Worm (Caenorhabditis elegans) whole organism, mixed stage, embryonic: ENCODE data around the gene fkh-7.
A peak's percentile ranks its signal among the peaks of the same experiment; 100 is the strongest.

ENCODE experiments used
- blmp-1 ChIP-seq: fragments of 150-350 bp; optimal IDR thresholded peaks from 2 replicates; lab custom pipeline; 2014; ENCODE audit warnings: missing biosample characterization, missing genetic modification characterization
- ceh-83 ChIP-seq: fragments of 200-800 bp; sonication (Bioruptor generic); optimal IDR thresholded peaks from 2 replicates; lab custom pipeline; 2018; ENCODE audit warnings: mild to moderate bottlenecking, missing genetic modification characterization, missing compliant biosample characterization
- elt-3 ChIP-seq: fragments of 150-350 bp; optimal IDR thresholded peaks from 2 replicates; lab custom pipeline; 2014; ENCODE audit warnings: missing biosample characterization, missing genetic modification characterization
- mab-5 ChIP-seq: fragments of 150-350 bp; optimal IDR thresholded peaks from 2 replicates; lab custom pipeline; 2014; ENCODE audit warnings: missing biosample characterization, missing genetic modification characterization
- mep-1 ChIP-seq: fragments of 150-350 bp; optimal IDR thresholded peaks from 2 replicates; lab custom pipeline; 2017; ENCODE audit warnings: missing biosample characterization, missing genetic modification reagents, missing genetic modification characterization, inconsistent platforms
- nhr-237 ChIP-seq: fragments of 150-350 bp; optimal IDR thresholded peaks from 2 replicates; lab custom pipeline; 2014; ENCODE audit warnings: missing biosample characterization, missing genetic modification characterization
- nhr-76 ChIP-seq: sonication (generic microtip); optimal IDR thresholded peaks from 2 replicates; lab custom pipeline; 2017; ENCODE audit warnings: missing biosample characterization, missing genetic modification characterization
- pha-4 ChIP-seq: fragments of 150-350 bp; optimal IDR thresholded peaks from 2 replicates; lab custom pipeline; 2018; ENCODE audit warnings: missing biosample characterization, missing genetic modification reagents, missing genetic modification characterization
- sem-2 ChIP-seq: fragments of 200-800 bp; sonication (Bioruptor generic); optimal IDR thresholded peaks from 2 replicates; lab custom pipeline; 2018; ENCODE audit warnings: mild to moderate bottlenecking, missing genetic modification characterization, missing compliant biosample characterization
- snpc-4 ChIP-seq: fragments of 150-350 bp; optimal IDR thresholded peaks from 2 replicates; lab custom pipeline; 2014; ENCODE audit warnings: missing biosample characterization, missing genetic modification characterization
- unc-62 ChIP-seq: fragments of 150-350 bp; optimal IDR thresholded peaks from 2 replicates; lab custom pipeline; 2014; ENCODE audit warnings: missing biosample characterization, missing genetic modification reagents, missing genetic modification characterization
- ztf-11 ChIP-seq: fragments of 150-350 bp; optimal IDR thresholded peaks from 2 replicates; lab custom pipeline; 2014; ENCODE audit warnings: missing biosample characterization, missing genetic modification characterization

DNA sequence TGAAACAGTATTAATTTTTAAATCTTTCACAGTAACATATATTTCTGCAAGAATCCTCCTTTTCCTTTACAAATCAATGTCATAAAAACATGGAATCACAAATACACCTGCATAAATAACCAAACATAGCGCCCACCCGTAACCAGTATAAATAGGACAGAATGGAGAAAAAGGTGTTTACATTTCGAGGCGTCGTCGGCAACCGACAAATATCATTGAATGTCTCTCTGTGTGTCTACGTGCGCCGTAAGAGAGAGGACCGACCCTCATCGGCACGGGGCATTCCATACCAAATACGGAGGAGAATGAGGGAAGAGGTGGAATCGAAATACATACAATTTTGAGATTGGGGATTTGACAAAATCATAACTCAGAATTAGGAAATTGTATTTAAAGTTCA is 19.4 kb upstream of the fkh-7 start:
- TF ChIP-seq ztf-11 (tag; lab: Kevin White, UChicago) (no peak), nhr-237 (no peak), mep-1 (tag; lab: Kevin White, UChicago) (no peak), sem-2 (no peak), blmp-1 (tag; lab: Kevin White, UChicago) (no peak), ceh-83 (GFP tag; lab: Kevin White, UChicago) (no peak), mab-5 (tag; lab: Kevin White, UChicago) (no peak), elt-3 (tag; lab: Kevin White, UChicago) (no peak), nhr-76 (tag; lab: Kevin White, UChicago) (no peak), unc-62 (GFP tag; lab: Kevin White, UChicago) (no peak), snpc-4 (no peak), pha-4 (peak; percentile 78)
